Fruit fly (Drosophila melanogaster) Kc167 (cell line): ENCODE results near the gene CG3062.

Experiments
- Myc ChIP-seq: fragments of >200 bp; optimal IDR thresholded peaks from 2 replicates; lab custom pipeline; 2017; ENCODE audit warnings: missing external identifiers
- Sin3A ChIP-seq: fragments of >200 bp; optimal IDR thresholded peaks from 2 replicates; lab custom pipeline; 2018; ENCODE audit warnings: missing external identifiers
- h ChIP-seq: fragments of >200 bp; optimal IDR thresholded peaks from 3 replicates; lab custom pipeline; 2018; ENCODE audit warnings: missing external identifiers
- insv ChIP-seq: fragments of >200 bp; optimal IDR thresholded peaks from 3 replicates; lab custom pipeline; 2018; ENCODE audit warnings: missing external identifiers
- psq ChIP-seq: fragments of >200 bp; optimal IDR thresholded peaks from 2 replicates; lab custom pipeline; 2017; ENCODE audit warnings: missing external identifiers
- ttk ChIP-seq: sonication (Bioruptor generic); optimal IDR thresholded peaks from 2 replicates; lab custom pipeline; 2017; ENCODE audit warnings: missing external identifiers

The CG3062 gene

DNA sequence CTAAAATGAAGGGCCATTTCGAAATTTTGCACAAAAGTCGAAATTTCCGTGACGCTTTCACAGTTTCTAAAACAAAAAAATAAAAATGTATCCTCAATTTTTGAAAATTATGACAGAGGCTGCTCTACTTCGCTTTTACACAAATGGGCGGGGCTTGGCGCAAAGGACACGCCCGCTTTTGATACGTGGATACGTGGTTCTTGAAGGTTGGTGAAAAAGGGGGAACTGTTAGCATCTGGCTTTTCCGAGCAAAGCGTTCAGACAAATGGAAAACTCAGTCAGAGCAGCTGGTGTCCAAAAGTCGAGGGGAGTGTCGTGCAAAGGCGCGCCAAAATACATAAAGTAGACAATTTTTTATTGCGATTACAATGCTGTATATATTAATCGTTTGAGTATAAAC lies at the start of gene CG3062:
CG3062 (minus strand) TSS at position 101 of the 400 bp plus-strand sequence.
- TF ChIP-seq psq (lab: Kevin White, UChicago): no peak
- no peak for TF ChIP-seq Sin3A (lab: Kevin White, UChicago)
- no peak for TF ChIP-seq ttk
- no peak for TF ChIP-seq Myc (lab: Kevin White, UChicago)
- no peak for TF ChIP-seq insv
- TF ChIP-seq h (lab: Kevin White, UChicago): no peak

DNA sequence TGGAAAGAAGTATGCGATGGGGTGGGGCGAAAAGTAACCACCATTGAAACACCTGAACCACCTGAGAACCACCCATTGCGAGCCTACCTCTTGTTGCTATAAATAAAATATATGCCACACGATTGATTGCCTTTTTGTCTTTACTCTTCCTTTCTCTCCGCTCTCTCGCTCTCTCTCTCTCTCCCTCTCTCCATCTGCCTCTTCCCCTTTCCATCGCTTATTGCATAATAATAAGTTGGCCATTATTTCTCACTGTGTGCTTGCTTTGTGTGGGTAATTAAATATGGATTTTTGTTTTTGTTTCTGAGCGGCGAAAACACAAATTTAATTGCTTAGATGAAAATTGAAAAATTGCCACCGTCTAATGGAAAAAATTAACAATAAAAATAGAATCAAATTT lies 49.4 kb upstream of the CG3062 start:
- TF ChIP-seq insv (no peak), ttk (no peak), Sin3A (lab: Kevin White, UChicago) (no peak), Myc (lab: Kevin White, UChicago) (no peak), h (lab: Kevin White, UChicago) (no peak), psq (lab: Kevin White, UChicago) (no peak)

DNA sequence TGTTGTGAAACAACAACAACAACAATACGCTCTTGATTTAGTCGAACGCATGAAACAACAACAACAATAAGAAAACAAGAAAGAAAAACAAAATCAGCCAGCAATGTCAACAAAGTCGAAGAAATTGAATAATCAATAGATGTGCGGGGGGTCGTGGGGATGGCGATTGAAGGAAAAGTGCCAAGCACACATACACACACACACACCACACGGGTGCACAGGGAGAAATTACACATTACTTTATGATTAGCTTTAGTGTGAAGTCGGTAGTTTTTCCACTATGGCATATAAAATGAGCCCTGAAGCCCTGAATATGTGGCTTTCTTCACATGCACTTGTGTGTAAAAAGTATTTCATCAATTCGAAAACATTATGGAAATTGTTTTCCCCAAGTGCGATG lies 48.3 kb upstream of the CG3062 start:
- TF ChIP-seq h (lab: Kevin White, UChicago) (no peak), insv (no peak), ttk (no peak), Sin3A (lab: Kevin White, UChicago) (no peak), psq (lab: Kevin White, UChicago) (no peak), Myc (lab: Kevin White, UChicago) (no peak)

DNA sequence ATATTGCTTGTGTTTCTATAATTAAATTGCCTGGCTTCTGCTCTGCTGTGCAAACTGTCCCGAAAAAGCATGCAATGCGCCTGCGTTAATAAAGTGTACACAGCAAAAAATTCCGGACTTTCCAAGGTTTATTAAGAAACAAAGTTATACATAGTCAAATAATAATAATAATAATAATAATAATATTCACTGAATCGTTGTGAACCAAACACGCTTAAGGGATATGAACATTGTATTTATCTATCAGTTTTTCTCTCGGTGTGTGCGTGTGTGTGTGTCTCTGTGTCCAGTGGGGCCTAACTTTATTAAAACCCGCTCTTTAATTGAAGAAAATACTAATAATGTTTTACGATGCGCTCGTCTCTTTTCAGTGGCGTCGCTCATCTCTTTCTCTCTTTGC lies 46.6 kb upstream of the CG3062 start:
- TF ChIP-seq h (lab: Kevin White, UChicago) (no peak), psq (lab: Kevin White, UChicago) (no peak), Myc (lab: Kevin White, UChicago) (no peak), ttk (no peak), insv (no peak), Sin3A (lab: Kevin White, UChicago) (no peak)

DNA sequence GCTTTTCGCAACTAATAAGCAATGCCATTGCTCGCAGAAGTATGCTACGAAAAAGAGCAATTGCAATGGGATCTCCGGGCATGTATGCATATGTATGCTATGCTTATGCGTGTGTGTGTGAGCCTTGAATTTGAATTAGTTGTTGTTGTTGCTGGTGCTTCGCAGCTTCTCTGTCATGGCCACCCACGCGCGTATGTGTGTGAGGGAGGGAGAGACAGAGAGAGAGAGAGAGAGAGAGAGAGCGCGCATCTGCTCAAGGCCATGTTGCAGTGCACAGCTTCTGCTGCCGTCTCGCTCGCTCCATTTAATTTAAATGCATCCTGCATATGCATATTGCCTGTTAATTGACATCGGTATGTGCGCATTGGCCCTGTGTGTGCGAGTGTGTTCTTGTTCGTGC lies 46.1 kb upstream of the CG3062 start:
- TF ChIP-seq Sin3A (lab: Kevin White, UChicago): no peak
- no peak for TF ChIP-seq ttk
- no peak for TF ChIP-seq psq (lab: Kevin White, UChicago)
- no peak for TF ChIP-seq Myc (lab: Kevin White, UChicago)
- no peak for TF ChIP-seq h (lab: Kevin White, UChicago)
- no peak for TF ChIP-seq insv

DNA sequence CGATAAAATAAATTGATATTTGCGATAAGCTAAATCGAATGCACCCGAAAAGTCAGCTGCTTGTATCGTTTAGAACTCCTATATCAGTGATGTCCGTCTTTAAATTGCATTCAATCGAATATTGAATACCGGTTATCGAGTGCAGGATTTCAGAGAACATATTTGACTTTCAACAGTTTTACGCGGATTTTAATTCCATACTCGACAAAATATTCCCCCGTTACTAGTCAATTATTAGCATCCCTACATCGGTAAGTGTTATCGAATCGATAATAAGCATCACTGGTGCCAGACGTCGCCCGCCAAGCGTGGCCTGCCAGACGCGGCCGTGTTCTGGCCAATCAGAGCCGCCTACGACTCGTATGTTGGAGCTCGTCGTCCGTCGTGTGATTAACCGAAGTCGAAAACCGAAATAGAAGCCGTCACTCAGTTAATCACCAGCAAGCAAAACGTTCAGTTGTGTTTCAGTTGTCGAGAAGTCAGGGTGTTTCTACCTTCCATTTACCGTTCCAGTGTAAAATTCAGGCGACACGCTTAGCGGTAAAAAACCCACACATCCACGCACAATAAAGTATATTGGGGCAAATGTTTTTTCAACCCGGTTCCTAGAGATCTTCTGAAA lies 43.2 kb upstream of the CG3062 start, which contains the start of gene ctp:
ctp (plus strand) TSS at position 23 of the 622 bp plus-strand sequence.
- TF ChIP-seq ttk (no peak), psq (lab: Kevin White, UChicago) (peak; percentile 95)

DNA sequence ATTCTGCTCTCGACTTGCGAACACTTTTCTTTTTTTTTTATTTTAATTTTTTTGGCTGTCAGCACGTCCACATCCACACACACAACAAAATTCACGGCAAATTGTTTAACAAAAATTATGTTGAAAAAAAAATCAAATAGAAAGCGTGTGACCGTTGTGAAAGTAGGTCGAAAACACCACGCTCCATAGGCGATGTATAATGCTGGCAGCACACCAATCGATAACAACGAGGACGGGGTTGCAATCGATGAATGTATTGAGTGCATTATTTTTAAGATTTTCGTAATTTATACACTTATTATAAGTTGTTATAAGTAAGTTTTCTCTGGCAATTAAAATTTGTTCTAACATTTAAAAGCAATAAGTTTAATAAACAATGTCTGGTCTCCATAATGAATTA lies 42.1 kb upstream of the CG3062 start, which contains the start of gene Pp2C1:
Pp2C1 (minus strand) TSS at position 181 of the 400 bp plus-strand sequence.
- TF ChIP-seq Myc (lab: Kevin White, UChicago) (no peak), ttk (no peak), psq (lab: Kevin White, UChicago) (no peak), h (lab: Kevin White, UChicago) (no peak), Sin3A (lab: Kevin White, UChicago) (no peak), insv (no peak)

DNA sequence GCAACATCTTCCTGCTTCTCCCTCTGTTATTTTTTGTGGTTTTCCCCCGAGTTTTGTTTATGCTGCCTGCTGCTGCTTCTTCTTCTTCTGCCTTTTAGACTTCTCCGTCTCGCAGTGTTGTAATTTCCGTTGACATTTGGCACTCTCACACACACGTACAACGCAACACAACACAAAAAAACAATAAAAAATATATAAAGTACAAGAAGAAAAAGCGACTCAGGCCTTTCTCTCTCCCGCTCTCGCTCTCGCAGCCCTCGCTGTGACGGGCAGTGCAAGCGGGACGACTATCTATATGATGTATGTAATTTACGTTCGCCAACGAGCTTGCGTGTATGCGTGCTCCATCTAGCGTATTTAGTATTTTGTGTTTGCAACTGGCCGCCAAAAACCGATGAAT lies 41.5 kb upstream of the CG3062 start:
- TF ChIP-seq Sin3A (lab: Kevin White, UChicago) (no peak), ttk (no peak)

DNA sequence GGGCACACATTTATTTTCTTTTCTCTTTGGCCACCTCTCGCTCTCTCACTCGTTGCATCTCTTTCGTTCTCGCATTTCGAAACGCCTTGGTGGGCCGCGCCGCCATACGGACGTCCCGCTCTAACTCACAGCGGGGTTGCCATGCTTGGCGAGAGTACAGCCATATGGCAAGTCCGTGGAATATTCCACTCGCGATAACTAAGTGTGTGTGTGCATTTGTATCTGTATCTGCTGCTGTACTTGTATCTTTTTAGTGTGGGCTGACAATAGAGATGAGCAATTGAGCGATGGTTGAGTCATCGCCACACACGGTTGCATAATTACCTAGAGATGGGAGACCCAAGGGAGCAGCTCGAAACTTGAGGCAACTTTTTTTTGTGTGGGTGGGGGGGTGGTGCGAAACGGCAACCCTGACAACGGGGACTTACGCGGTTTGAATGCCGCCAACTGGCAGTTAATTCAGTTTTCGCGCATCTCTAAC lies 39.8 kb upstream of the CG3062 start:
- TF ChIP-seq h (lab: Kevin White, UChicago) (no peak), ttk (no peak), Sin3A (lab: Kevin White, UChicago) (no peak), insv (no peak), psq (lab: Kevin White, UChicago) (no peak), Myc (lab: Kevin White, UChicago) (no peak)

DNA sequence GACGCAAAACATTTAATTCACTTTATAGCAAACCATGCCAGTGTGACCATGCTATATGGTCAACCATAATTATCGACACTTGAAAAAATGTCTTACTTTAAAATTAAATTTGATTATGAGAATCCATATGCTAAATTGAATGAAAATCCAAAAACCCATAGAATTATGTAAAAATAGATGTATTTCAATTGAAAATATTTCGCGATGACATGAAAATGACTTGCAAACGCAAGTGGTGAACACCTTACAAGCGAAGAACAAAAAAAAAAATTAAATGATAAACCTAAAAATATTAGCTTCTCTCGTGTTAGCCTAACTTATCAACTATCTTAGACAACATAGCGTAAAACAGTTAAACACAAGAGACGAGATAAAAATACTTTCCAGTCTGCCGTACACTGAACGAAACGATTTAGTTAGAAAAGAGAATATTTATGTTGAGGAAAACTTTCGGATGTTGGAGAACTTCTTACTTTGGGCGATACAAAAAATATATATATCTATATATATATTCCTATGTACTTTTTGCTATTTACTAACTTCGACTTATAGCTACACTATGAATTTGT lies 35.2 kb upstream of the CG3062 start:
- TF ChIP-seq Myc (lab: Kevin White, UChicago) (no peak), psq (lab: Kevin White, UChicago) (no peak), h (lab: Kevin White, UChicago) (no peak), insv (no peak), ttk (no peak)

DNA sequence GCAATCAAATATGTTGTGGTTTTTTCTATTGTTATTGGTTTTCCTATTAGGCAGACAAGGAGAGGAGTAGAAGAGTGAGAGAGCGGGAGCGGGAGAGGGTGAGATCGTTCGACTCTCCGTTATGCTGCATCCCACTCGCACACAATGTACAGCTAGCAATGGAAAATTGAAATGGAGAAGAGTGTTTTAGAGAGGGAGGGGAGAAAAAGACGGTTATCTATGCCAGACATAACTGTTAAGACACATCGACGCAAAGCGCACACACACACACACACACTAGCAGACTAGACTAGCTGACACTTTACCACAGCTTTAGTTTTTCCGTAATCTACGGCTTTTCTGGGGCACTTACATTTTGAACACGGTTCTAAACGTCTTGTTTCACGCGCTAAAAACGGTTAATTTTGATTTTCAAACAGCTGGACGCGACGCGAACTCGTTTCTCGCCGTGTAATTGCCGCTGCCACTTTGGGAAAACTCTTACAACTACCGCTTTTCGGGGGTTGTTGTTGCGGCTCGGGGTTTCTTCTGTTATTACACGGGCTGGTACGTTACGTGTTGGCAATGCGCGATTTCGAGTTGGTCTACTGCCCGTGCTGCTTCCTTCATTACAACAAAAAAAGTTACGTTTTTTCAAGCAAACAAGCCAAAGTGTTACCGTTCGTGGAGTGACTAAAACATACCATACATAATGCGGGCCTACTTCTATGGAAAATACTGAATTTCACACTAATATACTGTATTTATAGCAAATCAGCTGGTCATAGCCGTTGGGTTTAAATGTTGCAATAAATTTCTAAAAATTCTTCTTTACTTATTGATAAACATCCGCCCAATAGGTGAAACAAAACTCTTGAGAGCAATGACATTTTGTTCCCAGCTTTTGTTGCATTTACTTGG lies 34.5 kb upstream of the CG3062 start, which contains the start of gene fzr:
fzr (minus strand) TSS at position 625 of the 900 bp plus-strand sequence.
- TF ChIP-seq psq (lab: Kevin White, UChicago) (no peak), Sin3A (lab: Kevin White, UChicago) (no peak)
